Worm (Caenorhabditis elegans): ENCODE measurements around the gene chil-13.

chil-13 gene

DNA sequence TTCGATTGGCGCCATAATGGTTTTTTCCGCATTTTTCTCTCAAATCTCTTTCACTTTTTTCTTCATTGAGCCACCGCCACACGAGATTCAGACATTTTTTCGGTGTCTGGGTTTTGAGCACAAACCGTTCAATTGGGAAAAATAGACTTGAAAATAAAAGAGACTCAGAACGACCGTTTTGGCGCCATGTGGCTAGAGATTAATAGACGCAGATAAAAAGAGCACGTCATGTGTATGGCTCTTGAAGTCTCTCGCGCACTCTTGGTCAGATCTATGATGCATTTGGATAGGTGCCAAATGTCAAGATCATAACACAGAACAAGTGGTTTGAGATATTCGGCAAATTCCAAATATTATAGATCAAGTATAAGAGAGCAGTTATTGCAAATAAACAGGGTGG is 43.3 kb upstream of the chil-13 start (continued):
- TF ChIP-seq lin-14 (GFP tag; optimal IDR thresholded peaks at IDR 0.05) = peak; percentile 60
- TF ChIP-seq unc-86 (tag; optimal IDR thresholded peaks at IDR 0.05) = no peak
- TF ChIP-seq pax-3 (tag; optimal IDR thresholded peaks at IDR 0.05) = no peak
- TF ChIP-seq lir-3 (tag; optimal IDR thresholded peaks at IDR 0.05; ENCODE audit: poor library complexity) = no peak
- TF ChIP-seq xbp-1 (tag; optimal IDR thresholded peaks at IDR 0.05) = no peak
- peak in 1 of 2 experiments; percentile 40 for TF ChIP-seq lsy-2 (tag; optimal IDR thresholded peaks at IDR 0.05)
- no peak for TF ChIP-seq nhr-90 (tag; optimal IDR thresholded peaks at IDR 0.05; ENCODE audit: poor library complexity)
- no peak for TF ChIP-seq lin-13 (GFP tag; optimal IDR thresholded peaks at IDR 0.05)
- TF ChIP-seq ets-5 (GFP tag; IDR thresholded peaks at IDR 0.05) = no peak
- no peak for TF ChIP-seq elt-2 (tag; optimal IDR thresholded peaks at IDR 0.05)
- no peak for TF ChIP-seq unc-30 (tag; optimal IDR thresholded peaks at IDR 0.05)
- TF ChIP-seq jun-1 (tag; optimal IDR thresholded peaks at IDR 0.05) = no peak
- TF ChIP-seq egl-27 (tag; optimal IDR thresholded peaks at IDR 0.05) = peak in 1 of 2 experiments; percentile 30
- TF ChIP-seq ama-1 (optimal IDR thresholded peaks at IDR 0.05) = no peak
- no peak for TF ChIP-seq nhr-47 (tag; optimal IDR thresholded peaks at IDR 0.05)
- no peak for TF ChIP-seq isw-1 (GFP tag; IDR thresholded peaks at IDR 0.05)
- no peak for TF ChIP-seq nhr-84 (tag; optimal IDR thresholded peaks at IDR 0.05)
- no peak for TF ChIP-seq snpc-4 (tag; optimal IDR thresholded peaks at IDR 0.05)
- no peak for TF ChIP-seq lin-15B (tag; optimal IDR thresholded peaks at IDR 0.05)

DNA sequence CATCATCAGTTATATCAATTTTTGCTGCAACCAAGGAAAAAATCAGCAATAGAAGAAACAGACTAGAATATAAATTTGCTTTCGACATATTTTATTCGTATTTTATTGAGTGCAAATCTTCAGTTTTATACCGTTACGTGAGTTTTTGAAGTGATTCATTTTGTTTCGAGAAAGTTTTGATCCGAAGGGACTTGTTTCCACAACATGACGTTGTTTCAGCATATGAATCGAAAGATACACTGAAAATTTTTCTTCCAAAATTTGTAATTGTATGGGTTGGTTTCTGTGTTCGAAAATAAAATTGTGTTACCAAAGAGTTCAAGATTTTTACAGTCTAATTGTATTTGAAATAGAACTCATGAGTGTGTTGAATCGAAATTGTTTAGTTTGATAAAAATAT is 41.9 kb upstream of the chil-13 start, which contains the start of gene T19H5.7:
Gene T19H5.7, minus strand, starts transcription at position 101 of the 400 bp plus-strand sequence.
- TF ChIP-seq vab-15 (tag; optimal IDR thresholded peaks at IDR 0.05) (no peak), lsy-2 (tag; optimal IDR thresholded peaks at IDR 0.05) (no peak)

ce11 chrII:9477567-9477966 is 39.4 kb upstream of the chil-13 start, which contains the start of gene chil-27:
chil-27 (plus strand) TSS chrII:9477867.
- TF ChIP-seq mef-2 (tag; optimal IDR thresholded peaks at IDR 0.05) (no peak), nhr-19 (GFP tag; conservative IDR thresholded peaks at IDR 0.05) (no peak), nhr-237 (tag; optimal IDR thresholded peaks at IDR 0.05) (no peak), hlh-17 (GFP tag; optimal IDR thresholded peaks at IDR 0.05; ENCODE audit: borderline replicate concordance) (no peak), nhr-71 (tag; optimal IDR thresholded peaks at IDR 0.05) (no peak), nhr-28 (tag; optimal IDR thresholded peaks at IDR 0.05) (no peak), hlh-4 (tag; optimal IDR thresholded peaks at IDR 0.05) (no peak), pag-3 (tag; optimal IDR thresholded peaks at IDR 0.05; ENCODE audit: borderline replicate concordance, insufficient read depth) (no peak), aly-2 (tag; optimal IDR thresholded peaks at IDR 0.05) (no peak), C04F5.9 (tag; optimal IDR thresholded peaks at IDR 0.05) (no peak), grh-1 (GFP tag; IDR thresholded peaks at IDR 0.05) (no peak)

DNA sequence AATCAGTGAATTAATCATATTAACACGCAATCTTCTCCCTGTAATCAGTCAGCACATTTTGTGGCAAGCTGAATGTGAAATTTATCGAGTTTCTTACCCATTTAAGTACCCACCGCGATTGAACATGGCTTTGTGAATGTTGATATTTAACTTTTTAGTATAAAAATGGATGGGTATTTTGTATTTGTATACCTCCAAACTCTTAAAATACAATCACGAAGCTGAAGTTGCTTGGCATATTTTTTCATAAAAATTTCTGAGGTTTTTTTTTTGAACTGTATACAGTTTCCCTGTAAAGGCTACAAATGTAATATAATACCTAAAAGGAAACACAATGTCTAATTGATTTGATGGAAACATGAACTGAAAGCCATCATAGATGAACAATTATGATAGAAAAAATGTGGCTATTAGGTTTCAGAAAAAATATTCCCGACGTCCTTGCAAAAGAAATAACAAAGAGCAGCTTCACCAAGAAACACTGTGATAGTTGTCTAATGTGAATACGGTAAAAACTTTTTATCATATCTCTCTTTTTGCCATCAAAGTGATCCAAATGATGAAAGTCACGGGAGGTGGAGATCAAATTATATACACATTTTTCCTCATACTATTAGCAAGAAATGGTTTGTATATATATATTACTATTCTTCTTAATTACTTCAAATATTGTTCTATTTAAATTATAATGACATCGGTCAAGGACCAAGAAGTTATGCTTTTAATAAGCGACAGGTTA is 36.4 kb upstream of the chil-13 start, which contains the start of the genes chil-25 and chil-26:
Gene chil-25, minus strand, starts transcription at position 101 of the 739 bp plus-strand sequence.
Gene chil-26, plus strand, starts transcription at position 689 of the 739 bp plus-strand sequence.
- TF ChIP-seq pqm-1 (tag; optimal IDR thresholded peaks at IDR 0.05) (no peak), tlp-1 (tag; optimal IDR thresholded peaks at IDR 0.05) (no peak), fkh-4 (tag; optimal IDR thresholded peaks at IDR 0.05; ENCODE audit: borderline replicate concordance) (no peak), xbp-1 (tag; optimal IDR thresholded peaks at IDR 0.05) (no peak), alr-1 (tag; optimal IDR thresholded peaks at IDR 0.05; ENCODE audit: borderline replicate concordance) (no peak), lir-3 (tag; optimal IDR thresholded peaks at IDR 0.05; ENCODE audit: poor library complexity) (no peak), nhr-20 (tag; optimal IDR thresholded peaks at IDR 0.05) (no peak), ztf-11 (tag; optimal IDR thresholded peaks at IDR 0.05) (no peak), pax-3 (tag; optimal IDR thresholded peaks at IDR 0.05) (no peak), mab-9 (GFP tag; IDR thresholded peaks at IDR 0.05) (no peak), C04F5.9 (tag; optimal IDR thresholded peaks at IDR 0.05) (no peak)

Data from whole organism, L1 larva.